Fruit fly (Drosophila melanogaster) S2 (cell line): ENCODE measurements around the gene CG15725.

Source experiments
- CG8478 ChIP-seq: fragments of >200 bp; optimal IDR thresholded peaks from 2 replicates; lab custom pipeline; 2018
- CTCF ChIP-seq, 2 experiments: fragments of >200 bp; optimal IDR thresholded peaks; 2 replicates each; lab custom pipeline; 2018

DNA sequence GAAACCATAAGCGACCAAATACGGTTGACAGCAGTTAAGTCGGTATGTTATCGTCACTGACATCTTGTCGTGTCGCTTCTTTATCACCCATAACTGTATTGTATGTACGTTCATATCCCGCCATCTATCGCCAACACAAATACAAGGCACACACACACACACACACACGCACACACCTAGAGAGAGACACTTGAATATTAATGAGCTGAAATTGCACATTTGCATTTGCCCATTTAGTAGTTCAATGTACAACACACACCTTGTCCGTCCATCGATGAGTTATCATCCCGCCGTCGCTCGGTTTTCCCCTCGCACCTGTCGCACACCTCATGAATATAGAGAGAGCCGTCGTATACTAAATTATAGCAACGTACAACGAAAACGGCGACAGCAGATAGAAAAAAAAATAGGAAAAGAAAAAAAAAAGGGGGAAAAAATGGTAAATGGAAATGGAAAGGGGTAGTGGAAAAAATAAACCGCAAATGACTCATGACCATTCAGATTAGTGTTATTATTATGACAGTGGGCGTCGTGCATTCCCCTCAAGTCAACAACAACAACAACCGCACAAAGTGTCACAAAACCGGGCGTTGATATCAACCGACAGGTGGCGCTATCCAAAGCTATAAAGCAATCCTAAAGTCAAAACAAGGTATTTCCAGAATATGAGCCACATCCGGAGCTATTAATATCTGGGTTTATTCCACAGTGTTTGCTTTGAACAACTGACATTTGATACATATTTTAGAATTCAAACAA, 15.6 kb downstream of the CG15725 start:
- TF ChIP-seq CG8478 (lab: Kevin White, UChicago) (no peak), CTCF (optimal IDR thresholded peaks at IDR 0.05; lab: Kevin White, UChicago) (peak; percentile 65 to 66)
